Fruit fly (Drosophila melanogaster): ENCODE results near the gene CG32750.

CG32750 gene

dm6 chrX:6193183-6193810, 2.9 kb downstream of the CG32750 start (continued):
- TF ChIP-seq MTF-1 (GFP tag; optimal IDR thresholded peaks at IDR 0.05; ENCODE audit: borderline replicate concordance) (peak; percentile 30), CG10431 (GFP tag; optimal IDR thresholded peaks at IDR 0.05) (no peak), CG18599 (GFP tag; optimal IDR thresholded peaks at IDR 0.05) (peak; percentile 95), lab (GFP tag; optimal IDR thresholded peaks at IDR 0.05) (peak; percentile 94), Rx (GFP tag; IDR thresholded peaks at IDR 0.05) (peak; percentile 75; the same call in 1 of the 2 replicates), fd96Cb (tag; optimal IDR thresholded peaks at IDR 0.05) (peak; percentile 77), CG10979 (tag; optimal IDR thresholded peaks at IDR 0.05) (peak; percentile 57), shn (GFP tag; optimal IDR thresholded peaks at IDR 0.05) (no peak), aop (GFP tag; IDR thresholded peaks at IDR 0.05) (no peak), sob (GFP tag; IDR thresholded peaks at IDR 0.05) (peak; percentile 93), CG4404 (GFP tag; IDR thresholded peaks at IDR 0.05) (peak; percentile 73), CG13287 (GFP tag; IDR thresholded peaks at IDR 0.05; ENCODE audit: partially characterized antibody) (no peak), run (tag; optimal IDR thresholded peaks at IDR 0.05) (peak; percentile 66), CG32532 (GFP tag; IDR thresholded peaks at IDR 0.05) (peak; percentile 89), CG13624 (GFP tag; optimal IDR thresholded peaks at IDR 0.05) (peak; percentile 8), Oaz (GFP tag; IDR thresholded peaks at IDR 0.05) (peak; percentile 81), Trl (optimal IDR thresholded peaks at IDR 0.05) (no peak), Trl (GFP tag; optimal IDR thresholded peaks at IDR 0.05) (peak; percentile 13), bbx (GFP tag; IDR thresholded peaks at IDR 0.05; ENCODE audit: partially characterized antibody) (no peak), p53 (GFP tag; optimal IDR thresholded peaks at IDR 0.05) (no peak), CG17802 (tag; optimal IDR thresholded peaks at IDR 0.05) (no peak), CG8281 (tag; optimal IDR thresholded peaks at IDR 0.05) (peak; percentile 57), CG5245 (GFP tag; optimal IDR thresholded peaks at IDR 0.05) (peak; percentile 28), CG17359 (tag; optimal IDR thresholded peaks at IDR 0.05) (peak; percentile 87), dm (GFP tag; optimal IDR thresholded peaks at IDR 0.05) (no peak), CG2199 (GFP tag; IDR thresholded peaks at IDR 0.05) (no peak), slou (GFP tag; optimal IDR thresholded peaks at IDR 0.05) (peak; percentile 51), Elba2 (GFP tag; optimal IDR thresholded peaks at IDR 0.05) (no peak), CG30431 (GFP tag; optimal IDR thresholded peaks at IDR 0.05) (peak; percentile 37), Kr (GFP tag; optimal IDR thresholded peaks at IDR 0.05) (no peak), CG3847 (GFP tag; IDR thresholded peaks at IDR 0.05) (peak; percentile 85), Mes4 (GFP tag; optimal IDR thresholded peaks at IDR 0.05) (no peak), CG3163 (GFP tag; optimal IDR thresholded peaks at IDR 0.05) (no peak), Sox102F (GFP tag; optimal IDR thresholded peaks at IDR 0.05) (peak; percentile 88), cad (GFP tag; optimal IDR thresholded peaks at IDR 0.05) (no peak), CG10565 (GFP tag; optimal IDR thresholded peaks at IDR 0.05) (no peak), CG14860 (GFP tag; IDR thresholded peaks at IDR 0.05; ENCODE audit: partially characterized antibody) (no peak), scrt (GFP tag; optimal IDR thresholded peaks at IDR 0.05) (peak; percentile 100), HmgD (GFP tag; optimal IDR thresholded peaks at IDR 0.05) (no peak), gfzf (GFP tag; optimal IDR thresholded peaks at IDR 0.05) (no peak), ranshi (GFP tag; IDR thresholded peaks at IDR 0.05) (peak; percentile 82), CG1832 (GFP tag; optimal IDR thresholded peaks at IDR 0.05) (no peak), tap (tag; optimal IDR thresholded peaks at IDR 0.05) (peak; percentile 59), CG31365 (tag; optimal IDR thresholded peaks at IDR 0.05) (no peak), cato (GFP tag; optimal IDR thresholded peaks at IDR 0.05; ENCODE audit: borderline replicate concordance) (peak; percentile 8), CG12659 (GFP tag; optimal IDR thresholded peaks at IDR 0.05) (peak; percentile 83), CG4707 (GFP tag; optimal IDR thresholded peaks at IDR 0.05) (peak; percentile 48), stc (GFP tag; IDR thresholded peaks at IDR 0.05) (peak; percentile 92), yki (optimal IDR thresholded peaks at IDR 0.05) (no peak), sima (GFP tag; optimal IDR thresholded peaks at IDR 0.05) (no peak), CG2875 (GFP tag; optimal IDR thresholded peaks at IDR 0.05) (peak; percentile 44)
